Worm (Caenorhabditis elegans) whole organism, midembryonic: ENCODE data around the gene appg-1.

Experiments used
- T22C8.4 ChIP-seq: fragments of 200-800 bp; sonication (Bioruptor generic); IDR thresholded peaks from 2 replicates; pipeline ENCODE4 v1.3.6; 2022; ENCODE audit warnings: missing genetic modification characterization, missing compliant biosample characterization
- cog-1 ChIP-seq: sonication (generic microtip); optimal IDR thresholded peaks from 2 replicates; lab custom pipeline; 2016; ENCODE audit warnings: missing genetic modification characterization, missing compliant biosample characterization
- flt-1 ChIP-seq: fragments of 200-800 bp; sonication (Bioruptor generic); IDR thresholded peaks from 2 replicates; pipeline ENCODE4 v1.3.6; 2022; ENCODE audit warnings: missing genetic modification characterization, missing compliant biosample characterization
- tab-1 ChIP-seq: fragments of 200-800 bp; sonication (Bioruptor generic); IDR thresholded peaks from 2 replicates; pipeline ENCODE4 v1.3.6; 2022; ENCODE audit warnings: missing genetic modification characterization, missing compliant biosample characterization
- ztf-23 ChIP-seq: fragments of 200-800 bp; sonication (Bioruptor generic); IDR thresholded peaks from 2 replicates; pipeline ENCODE4 v1.3.6; 2022; ENCODE audit warnings: missing genetic modification reagents, missing genetic modification characterization, missing compliant biosample characterization

DNA sequence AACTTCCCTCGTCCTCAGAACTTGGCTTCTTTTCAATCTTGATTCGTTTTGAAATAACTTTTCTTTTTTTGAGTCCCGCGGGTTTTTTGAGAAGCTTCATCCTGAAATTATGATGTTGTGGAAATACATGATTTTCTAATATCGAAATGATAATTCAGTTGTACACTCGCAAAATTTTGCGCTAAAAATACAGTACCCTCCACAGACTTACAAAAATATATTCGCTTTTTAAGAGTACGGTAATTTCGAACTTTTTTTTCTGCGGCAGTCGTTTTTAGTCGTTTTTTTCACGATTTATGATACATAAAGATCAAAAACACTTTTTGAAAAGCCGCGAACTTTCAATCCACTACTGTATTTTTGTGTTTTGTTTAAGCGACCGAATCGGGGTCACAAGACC, 19.2 kb downstream of the appg-1 start, which contains the start of gene pro-2:
- TF ChIP-seq cog-1 (tag; lab: Kevin White, UChicago): no peak
- no peak for TF ChIP-seq tab-1 (GFP tag; lab: Robert Waterston, UW)
- TF ChIP-seq T22C8.4 (GFP tag; lab: Robert Waterston, UW): no peak
- no peak for TF ChIP-seq flt-1
- no peak for TF ChIP-seq ztf-23 (GFP tag; lab: Robert Waterston, UW)
